Worm (Caenorhabditis elegans) whole organism, young adult: ENCODE data around the gene egl-9.

Source experiments
- B0019.2 ChIP-seq: fragments of 200-800 bp; sonication (Bioruptor generic); conservative IDR thresholded peaks from 2 replicates; pipeline ENCODE4 v1.3.6; 2022; ENCODE audit warnings: missing genetic modification reagents, missing genetic modification characterization, missing compliant biosample characterization
- B0261.1 ChIP-seq: sonication (generic microtip); optimal IDR thresholded peaks from 2 replicates; lab custom pipeline; 2016; ENCODE audit warnings: mild to moderate bottlenecking, missing genetic modification characterization, moderate library complexity, missing compliant biosample characterization
- C06A6.2 ChIP-seq: fragments of 200-800 bp; sonication (Bioruptor generic); conservative IDR thresholded peaks from 2 replicates; pipeline ENCODE4 v1.3.6; 2022; ENCODE audit warnings: missing genetic modification characterization, missing compliant biosample characterization
- F22D6.2 ChIP-seq: sonication (generic microtip); optimal IDR thresholded peaks from 2 replicates; lab custom pipeline; 2016; ENCODE audit warnings: mild to moderate bottlenecking, missing genetic modification characterization, missing compliant biosample characterization
- F23B12.7 ChIP-seq: sonication (generic microtip); optimal IDR thresholded peaks from 2 replicates; lab custom pipeline; 2017; ENCODE audit warnings: missing genetic modification characterization, mild to moderate bottlenecking, missing compliant biosample characterization, antibody characterized with exemption, moderate library complexity; ENCODE audit not compliant: insufficient read depth
- F33H1.4 ChIP-seq: fragments of 200-800 bp; sonication (Bioruptor generic); IDR thresholded peaks from 2 replicates; pipeline ENCODE4 v1.3.6; 2022; ENCODE audit warnings: missing genetic modification reagents, missing genetic modification characterization, missing compliant biosample characterization
- F49E8.2 ChIP-seq: sonication (generic microtip); optimal IDR thresholded peaks from 3 replicates; lab custom pipeline; 2017; ENCODE audit warnings: missing genetic modification characterization, mild to moderate bottlenecking, missing compliant biosample characterization, antibody characterized with exemption, moderate library complexity; ENCODE audit not compliant: insufficient read depth
- F55B11.4 ChIP-seq: sonication (generic microtip); optimal IDR thresholded peaks from 2 replicates; lab custom pipeline; 2016; ENCODE audit warnings: missing compliant biosample characterization, missing genetic modification characterization, borderline replicate concordance; ENCODE audit not compliant: insufficient read depth
- K11D2.4 ChIP-seq: fragments of 200-800 bp; sonication (Bioruptor generic); IDR thresholded peaks from 2 replicates; pipeline ENCODE4 v1.3.6; 2022; ENCODE audit warnings: missing genetic modification reagents, missing genetic modification characterization, missing compliant biosample characterization
- T26A5.8 ChIP-seq: sonication (generic microtip); optimal IDR thresholded peaks from 2 replicates; lab custom pipeline; 2016; ENCODE audit warnings: missing genetic modification characterization, missing compliant biosample characterization
- Y53G8AR.9 ChIP-seq: fragments of 200-800 bp; sonication (Bioruptor generic); conservative IDR thresholded peaks from 2 replicates; pipeline ENCODE4 v1.3.6; 2022; ENCODE audit warnings: missing genetic modification reagents, missing genetic modification characterization, missing compliant biosample characterization
- ZK185.1 ChIP-seq: sonication (generic microtip); optimal IDR thresholded peaks from 2 replicates; lab custom pipeline; 2016; ENCODE audit warnings: mild to moderate bottlenecking, missing genetic modification characterization, missing compliant biosample characterization; ENCODE audit not compliant: poor library complexity, severe bottlenecking
- ama-1 ChIP-seq, 3 experiments: fragments of 150-350 bp in 1 of 3; sonication (generic microtip) in 2 of 3; optimal IDR thresholded peaks; 2 replicates each; lab custom pipeline; 2014 to 2018; ENCODE audit warnings: missing biosample characterization in 2 of 3, missing genetic modification characterization in 2 of 3, missing genetic modification reagents in 2 of 3
- aptf-2 ChIP-seq: fragments of 200-800 bp; sonication (Bioruptor generic); conservative IDR thresholded peaks from 2 replicates; pipeline ENCODE4 v1.3.6; 2022; ENCODE audit warnings: missing genetic modification reagents, missing genetic modification characterization, missing compliant biosample characterization
- bed-2 ChIP-seq: fragments of 200-800 bp; sonication (Bioruptor generic); IDR thresholded peaks from 2 replicates; pipeline ENCODE4 v1.3.6; 2022; ENCODE audit warnings: missing genetic modification reagents, missing genetic modification characterization, missing compliant biosample characterization
- ceh-27 ChIP-seq: fragments of 200-800 bp; sonication (Bioruptor generic); optimal IDR thresholded peaks from 2 replicates; lab custom pipeline; 2018; ENCODE audit warnings: mild to moderate bottlenecking, missing genetic modification characterization, moderate library complexity, missing compliant biosample characterization
- ceh-79 ChIP-seq: sonication (generic microtip); optimal IDR thresholded peaks from 2 replicates; lab custom pipeline; 2017; ENCODE audit warnings: mild to moderate bottlenecking, missing genetic modification characterization, missing compliant biosample characterization
- ekl-4 ChIP-seq: fragments of 200-800 bp; sonication (Bioruptor generic); IDR thresholded peaks from 2 replicates; pipeline ENCODE4 v1.3.6; 2022; ENCODE audit warnings: missing genetic modification reagents, missing genetic modification characterization, missing compliant biosample characterization
- him-1 ChIP-seq: sonication (generic microtip); optimal IDR thresholded peaks from 2 replicates; lab custom pipeline; 2016; ENCODE audit warnings: missing genotype, missing genetic modification reagents, missing genetic modification characterization, missing compliant biosample characterization
- hmg-20 ChIP-seq: fragments of 200-800 bp; sonication (Bioruptor generic); IDR thresholded peaks from 2 replicates; pipeline ENCODE4 v1.3.6; 2022; ENCODE audit warnings: missing genetic modification reagents, missing genetic modification characterization, missing compliant biosample characterization
- lin-35 ChIP-seq, 3 experiments: fragments of 150-350 bp in 2 of 3; sonication (generic microtip) in 1 of 3; optimal IDR thresholded peaks; 2 replicates each; lab custom pipeline; 2014 to 2018; ENCODE audit warnings: missing biosample characterization in 3 of 3, missing genetic modification characterization in 3 of 3, missing genetic modification reagents in 3 of 3
- madf-3 ChIP-seq: fragments of 200-800 bp; sonication (Bioruptor generic); IDR thresholded peaks from 2 replicates; pipeline ENCODE4 v1.3.6; 2022; ENCODE audit warnings: missing genetic modification reagents, missing genetic modification characterization, missing compliant biosample characterization
- nhr-179 ChIP-seq: sonication (generic microtip); optimal IDR thresholded peaks from 2 replicates; lab custom pipeline; 2016; ENCODE audit warnings: mild to moderate bottlenecking, missing genetic modification characterization, missing compliant biosample characterization
- nhr-80 ChIP-seq: sonication (generic microtip); optimal IDR thresholded peaks from 2 replicates; lab custom pipeline; 2016; ENCODE audit warnings: missing genetic modification characterization, missing compliant biosample characterization
- repo-1 ChIP-seq: sonication (generic microtip); optimal IDR thresholded peaks from 2 replicates; lab custom pipeline; 2017; ENCODE audit warnings: mild to moderate bottlenecking, missing genetic modification characterization, missing compliant biosample characterization
- snpc-1.1 ChIP-seq: sonication (generic microtip); optimal IDR thresholded peaks from 2 replicates; lab custom pipeline; 2017; ENCODE audit warnings: missing genetic modification characterization, mild to moderate bottlenecking, missing compliant biosample characterization, antibody characterized with exemption, moderate library complexity, missing genotype, missing genetic modification reagents; ENCODE audit not compliant: insufficient read depth
- snpc-3.4 ChIP-seq: sonication (generic microtip); optimal IDR thresholded peaks from 2 replicates; lab custom pipeline; 2017; ENCODE audit warnings: missing genetic modification characterization, mild to moderate bottlenecking, missing compliant biosample characterization, antibody characterized with exemption, moderate library complexity, missing genotype, missing genetic modification reagents
- somi-1 ChIP-seq: fragments of 200-800 bp; sonication (Bioruptor generic); optimal IDR thresholded peaks from 2 replicates; lab custom pipeline; 2018; ENCODE audit warnings: mild to moderate bottlenecking, missing genetic modification characterization, missing compliant biosample characterization
- unc-62 ChIP-seq: fragments of 150-350 bp; optimal IDR thresholded peaks from 2 replicates; lab custom pipeline; 2014; ENCODE audit warnings: missing biosample characterization, missing genetic modification reagents, missing genetic modification characterization
- zfh-2 ChIP-seq: fragments of 200-800 bp; sonication (Bioruptor generic); conservative IDR thresholded peaks from 2 replicates; pipeline ENCODE4 v1.3.6; 2022; ENCODE audit warnings: missing genetic modification reagents, missing genetic modification characterization, missing compliant biosample characterization

The egl-9 gene

ce11 chrV:10483995-10484394, 15.7 kb downstream of the egl-9 start:
- no peak for TF ChIP-seq madf-3 (GFP tag; lab: Robert Waterston, UW)
- peak; percentile 85 for TF ChIP-seq nhr-80 (tag; lab: Kevin White, UChicago)

- no peak for TF ChIP-seq snpc-3.4
- no peak for TF ChIP-seq repo-1 (tag; lab: Kevin White, UChicago)
- TF ChIP-seq snpc-1.1 (tag; lab: Kevin White, UChicago), result no peak
- TF ChIP-seq ZK185.1, result no peak
- no peak for TF ChIP-seq B0261.1 (tag; lab: Kevin White, UChicago)
- TF ChIP-seq B0019.2 (GFP tag; lab: Robert Waterston, UW), result no peak
- TF ChIP-seq nhr-179 (tag; lab: Kevin White, UChicago), result no peak
- no peak for TF ChIP-seq F23B12.7 (tag; lab: Kevin White, UChicago)
- TF ChIP-seq aptf-2, result no peak
- TF ChIP-seq ama-1 (optimal IDR thresholded peaks at IDR 0.05; lab: Kevin White, UChicago), result no peak
- TF ChIP-seq ama-1 (GFP tag; optimal IDR thresholded peaks at IDR 0.05; lab: Kevin White, UChicago), result no peak
- no peak for TF ChIP-seq unc-62 (GFP tag; lab: Kevin White, UChicago)
- no peak for TF ChIP-seq ceh-79 (tag; lab: Kevin White, UChicago)
- no peak for TF ChIP-seq Y53G8AR.9 (GFP tag; lab: Robert Waterston, UW)
Measured at ce11 chrV:10484640-10485039, 16.3 kb downstream of the egl-9 start, which contains the start of gene Y32F6B.1. Y32F6B.1 (minus strand) TSS chrV:10484740.

DNA sequence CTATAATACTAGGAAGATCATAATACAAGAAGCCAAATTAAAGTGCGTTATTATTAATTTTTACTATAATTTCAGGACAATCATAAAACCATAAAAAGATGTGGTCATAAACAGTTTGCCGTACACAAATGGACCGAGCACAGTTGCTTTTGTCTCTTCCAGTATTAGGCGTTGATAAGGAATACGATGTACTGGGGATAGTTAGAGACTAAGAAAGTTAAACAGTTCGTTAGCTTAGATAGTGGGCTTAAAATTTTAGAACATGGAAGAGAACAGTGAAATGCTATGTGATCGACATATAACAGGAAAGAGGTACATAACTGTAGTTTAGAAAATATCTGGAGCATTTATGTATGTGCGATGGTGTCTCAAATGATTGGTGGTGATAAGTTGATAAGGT, 17.1 kb downstream of the egl-9 start:
- TF ChIP-seq F55B11.4 (tag; lab: Kevin White, UChicago) (no peak), bed-2 (GFP tag; lab: Robert Waterston, UW) (no peak), aptf-2 (no peak), nhr-80 (tag; lab: Kevin White, UChicago) (peak; percentile 80), F22D6.2 (tag; lab: Kevin White, UChicago) (no peak), ZK185.1 (no peak)

DNA sequence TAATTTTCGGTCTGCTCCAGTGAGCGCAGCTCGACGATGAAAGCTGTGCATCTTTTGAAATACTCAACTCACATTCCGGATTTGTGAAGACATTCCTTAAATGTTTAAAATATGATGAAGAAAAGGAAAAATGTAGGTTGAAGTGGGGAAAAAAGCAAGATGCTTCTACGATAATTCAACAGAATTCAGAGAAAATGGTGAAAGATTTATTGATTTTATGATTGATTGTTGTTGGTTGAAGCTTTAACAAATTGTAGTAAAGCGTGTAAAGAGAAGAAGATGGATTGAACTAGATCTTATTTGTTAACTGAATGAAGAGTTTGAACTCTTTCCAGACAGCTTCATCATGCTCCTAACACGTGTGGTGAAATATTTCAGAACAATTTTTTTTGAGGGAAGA, 21.7 kb downstream of the egl-9 start, which contains the start of gene ncx-5:
ncx-5 (minus strand) TSS at position 101 of the 400 bp plus-strand sequence.
- TF ChIP-seq lin-35 (GFP tag; optimal IDR thresholded peaks at IDR 0.05; lab: Kevin White, UChicago), result no peak
- TF ChIP-seq ceh-27, result no peak
- no peak for TF ChIP-seq ekl-4 (GFP tag; lab: Robert Waterston, UW)
- no peak for TF ChIP-seq F33H1.4 (GFP tag; lab: Robert Waterston, UW)

ce11 chrV:10491443-10491842, 23.1 kb downstream of the egl-9 start, which contains the start of gene aqp-5:
aqp-5 (plus strand) TSS chrV:10491743.
- TF ChIP-seq T26A5.8 (tag; lab: Kevin White, UChicago), result no peak
- no peak for TF ChIP-seq hmg-20 (GFP tag; lab: Robert Waterston, UW)
- TF ChIP-seq K11D2.4 (GFP tag; lab: Robert Waterston, UW), result no peak
- no peak for TF ChIP-seq nhr-80 (tag; lab: Kevin White, UChicago)
- no peak for TF ChIP-seq him-1
- TF ChIP-seq F49E8.2 (tag; lab: Kevin White, UChicago), result no peak
- no peak for TF ChIP-seq C06A6.2 (GFP tag; lab: Robert Waterston, UW)
- no peak for TF ChIP-seq somi-1 (GFP tag; lab: Kevin White, UChicago)
- TF ChIP-seq zfh-2 (GFP tag; lab: Robert Waterston, UW), result no peak
- TF ChIP-seq nhr-179 (tag; lab: Kevin White, UChicago), result no peak
